Fruit fly (Drosophila melanogaster) whole organism, embryonic: ENCODE results near the gene Vha100-2.

Experiments used
- B-H1 ChIP-seq: fragments of 200-800 bp; sonication (Bioruptor generic); IDR thresholded peaks from 3 replicates; pipeline ENCODE4 v1.3.6; 2022; ENCODE audit warnings: missing biosample characterization, missing genetic modification characterization
- CG10321 ChIP-seq: fragments of 200-800 bp; sonication (Bioruptor generic); IDR thresholded peaks from 2 replicates; pipeline ENCODE4 v1.3.6; 2022; ENCODE audit warnings: missing biosample characterization, missing genetic modification characterization
- CG10431 ChIP-seq: fragments of 200-800 bp; sonication (Bioruptor generic); optimal IDR thresholded peaks from 3 replicates; lab custom pipeline; 2018; ENCODE audit warnings: missing biosample characterization, mild to moderate bottlenecking, missing genetic modification characterization
- CG12104 ChIP-seq: fragments of 200-800 bp; sonication (Bioruptor generic); optimal IDR thresholded peaks from 3 replicates; lab custom pipeline; 2016; ENCODE audit warnings: missing biosample characterization, missing genetic modification characterization
- CG1233 ChIP-seq: fragments of 200-800 bp; sonication (Bioruptor generic); optimal IDR thresholded peaks from 4 replicates; lab custom pipeline; 2018; ENCODE audit warnings: missing biosample characterization, mild to moderate bottlenecking, missing genetic modification characterization
- CG14050 ChIP-seq: fragments of 200-800 bp; sonication (Bioruptor generic); IDR thresholded peaks from 3 replicates; pipeline ENCODE4 v1.3.6; 2022; ENCODE audit warnings: missing biosample characterization, missing genetic modification characterization
- CG16863 ChIP-seq: fragments of 200-800 bp; sonication (Bioruptor generic); optimal IDR thresholded peaks from 3 replicates; lab custom pipeline; 2016; ENCODE audit warnings: missing biosample characterization, missing genetic modification characterization
- CG18262 ChIP-seq: fragments of 200-800 bp; optimal IDR thresholded peaks from 3 replicates; lab custom pipeline; 2019; ENCODE audit warnings: missing biosample characterization, mild to moderate bottlenecking, missing genetic modification characterization, moderate library complexity
- CG18619 ChIP-seq: fragments of 200-800 bp; sonication (Bioruptor generic); optimal IDR thresholded peaks from 3 replicates; lab custom pipeline; 2017; ENCODE audit warnings: missing biosample characterization, mild to moderate bottlenecking, missing genetic modification characterization
- CG18764 ChIP-seq: fragments of 200-800 bp; sonication (Bioruptor generic); optimal IDR thresholded peaks from 3 replicates; lab custom pipeline; 2016; ENCODE audit warnings: missing biosample characterization, missing genetic modification characterization
- CG2199 ChIP-seq: fragments of 200-800 bp; sonication (Bioruptor generic); IDR thresholded peaks from 3 replicates; pipeline ENCODE4 v1.3.6; 2022; ENCODE audit warnings: missing biosample characterization, missing genetic modification characterization
- CG2202 ChIP-seq: fragments of 200-800 bp; sonication (Bioruptor generic); optimal IDR thresholded peaks from 2 replicates; lab custom pipeline; 2018; ENCODE audit warnings: missing biosample characterization, mild to moderate bottlenecking, missing genetic modification characterization
- CG32767 ChIP-seq: fragments of 200-800 bp; sonication (Bioruptor generic); IDR thresholded peaks from 2 replicates; pipeline ENCODE4 v1.3.6; 2022; ENCODE audit warnings: missing biosample characterization, missing genetic modification characterization
- CG34422 ChIP-seq: fragments of 200-800 bp; sonication (Bioruptor generic); IDR thresholded peaks from 3 replicates; pipeline ENCODE4 v1.3.6; 2022; ENCODE audit warnings: missing biosample characterization, missing genetic modification characterization
- CG4404 ChIP-seq: fragments of 200-800 bp; sonication (Bioruptor generic); IDR thresholded peaks from 2 replicates; pipeline ENCODE4 v1.3.6; 2022; ENCODE audit warnings: missing biosample characterization, missing genetic modification characterization
- CG4820 ChIP-seq: fragments of 200-800 bp; sonication (Bioruptor generic); optimal IDR thresholded peaks from 3 replicates; lab custom pipeline; 2016; ENCODE audit warnings: missing biosample characterization, missing genetic modification characterization
- CG5953 ChIP-seq: fragments of 200-800 bp; sonication (Bioruptor generic); IDR thresholded peaks from 2 replicates; pipeline ENCODE4 v1.3.6; 2022; ENCODE audit warnings: missing biosample characterization, missing genetic modification characterization
- CG7556 ChIP-seq: fragments of 200-800 bp; sonication (Bioruptor generic); optimal IDR thresholded peaks from 2 replicates; lab custom pipeline; 2017; ENCODE audit warnings: missing biosample characterization, mild to moderate bottlenecking, missing genetic modification characterization
- CG8089 ChIP-seq: fragments of 200-800 bp; sonication (Bioruptor generic); optimal IDR thresholded peaks from 3 replicates; lab custom pipeline; 2016; ENCODE audit warnings: missing biosample characterization, missing genetic modification characterization
- CG8359 ChIP-seq: fragments of 200-800 bp; sonication (Bioruptor generic); optimal IDR thresholded peaks from 2 replicates; lab custom pipeline; 2017; ENCODE audit warnings: missing biosample characterization, mild to moderate bottlenecking, missing genetic modification characterization, borderline replicate concordance
- CG8924 ChIP-seq: fragments of 200-800 bp; optimal IDR thresholded peaks from 3 replicates; lab custom pipeline; 2019; ENCODE audit warnings: missing biosample characterization, mild to moderate bottlenecking, missing genetic modification characterization, moderate library complexity
- CG9215 ChIP-seq: fragments of 200-800 bp; sonication (Bioruptor generic); IDR thresholded peaks from 2 replicates; pipeline ENCODE4 v1.3.6; 2022; ENCODE audit warnings: missing biosample characterization, missing genetic modification characterization
- Dek ChIP-seq: fragments of 200-800 bp; sonication (Bioruptor generic); optimal IDR thresholded peaks from 3 replicates; lab custom pipeline; 2019; ENCODE audit warnings: missing biosample characterization, mild to moderate bottlenecking, missing genetic modification characterization, moderate library complexity
- Ets65A ChIP-seq: fragments of 200-800 bp; sonication (Bioruptor generic); peaks from one replicate; lab custom pipeline; 2016; ENCODE audit warnings: missing biosample characterization, missing genetic modification characterization
- Hand ChIP-seq: fragments of 200-800 bp; sonication (Bioruptor generic); optimal IDR thresholded peaks from 2 replicates; lab custom pipeline; 2017; ENCODE audit warnings: mild to moderate bottlenecking, missing biosample characterization, missing genetic modification reagents, missing genetic modification characterization
- Hmr ChIP-seq: fragments of 200-800 bp; sonication (Bioruptor generic); optimal IDR thresholded peaks from 3 replicates; lab custom pipeline; 2017; ENCODE audit warnings: mild to moderate bottlenecking, missing biosample characterization, missing genetic modification reagents, missing genetic modification characterization
- Hmx ChIP-seq: fragments of 200-800 bp; sonication (Bioruptor generic); optimal IDR thresholded peaks from 2 replicates; lab custom pipeline; 2016; ENCODE audit warnings: missing biosample characterization, missing genetic modification characterization
- MBD-R2 ChIP-seq: fragments of 200-800 bp; sonication (Bioruptor generic); IDR thresholded peaks from 2 replicates; pipeline ENCODE4 v1.3.6; 2022; ENCODE audit warnings: missing biosample characterization, missing genetic modification characterization
- NC2α ChIP-seq: fragments of 200-800 bp; sonication (Bioruptor generic); optimal IDR thresholded peaks from 2 replicates; lab custom pipeline; 2016; ENCODE audit warnings: missing biosample characterization, missing genetic modification characterization
- Neu2 ChIP-seq: fragments of 200-800 bp; sonication (Bioruptor generic); optimal IDR thresholded peaks from 3 replicates; lab custom pipeline; 2016; ENCODE audit warnings: missing biosample characterization, missing genetic modification characterization, borderline replicate concordance
- NfI ChIP-seq: fragments of 200-800 bp; sonication (Bioruptor generic); optimal IDR thresholded peaks from 3 replicates; lab custom pipeline; 2018; ENCODE audit warnings: missing biosample characterization, mild to moderate bottlenecking, missing genetic modification characterization, moderate library complexity
- Oli ChIP-seq: fragments of 200-800 bp; sonication (Bioruptor generic); optimal IDR thresholded peaks from 2 replicates; lab custom pipeline; 2018; ENCODE audit warnings: missing biosample characterization, mild to moderate bottlenecking, missing genetic modification characterization, moderate library complexity
- Sry-δ ChIP-seq: fragments of 200-800 bp; sonication (Bioruptor generic); optimal IDR thresholded peaks from 2 replicates; lab custom pipeline; 2016; ENCODE audit warnings: missing biosample characterization, missing genetic modification characterization
- Taf1 ChIP-seq: fragments of 200-800 bp; sonication (Bioruptor generic); IDR thresholded peaks from 2 replicates; pipeline ENCODE4 v1.3.6; 2022; ENCODE audit warnings: missing biosample characterization, missing genetic modification characterization
- ab ChIP-seq: fragments of 200-800 bp; sonication (Bioruptor generic); optimal IDR thresholded peaks from 2 replicates; lab custom pipeline; 2016; ENCODE audit warnings: missing biosample characterization, missing genetic modification characterization
- cg ChIP-seq: fragments of 200-800 bp; sonication (Bioruptor generic); optimal IDR thresholded peaks from 3 replicates; lab custom pipeline; 2019; ENCODE audit warnings: missing biosample characterization, mild to moderate bottlenecking, missing genetic modification characterization, moderate library complexity
- dysf ChIP-seq: fragments of 200-800 bp; sonication (Bioruptor generic); IDR thresholded peaks from 3 replicates; pipeline ENCODE4 v1.3.6; 2022; ENCODE audit warnings: missing biosample characterization, missing genetic modification characterization
- ftz-f1 ChIP-seq: fragments of 200-800 bp; sonication (Bioruptor generic); optimal IDR thresholded peaks from 2 replicates; lab custom pipeline; 2016; ENCODE audit warnings: missing biosample characterization, missing genetic modification characterization
- gfzf ChIP-seq: fragments of 200-800 bp; sonication (Bioruptor generic); optimal IDR thresholded peaks from 2 replicates; lab custom pipeline; 2016; ENCODE audit warnings: missing biosample characterization, mild to moderate bottlenecking, missing genetic modification characterization, moderate library complexity
- grn ChIP-seq: fragments of 200-800 bp; sonication (Bioruptor generic); optimal IDR thresholded peaks from 3 replicates; lab custom pipeline; 2017; ENCODE audit warnings: missing biosample characterization, missing genetic modification characterization
- nerfin-2 ChIP-seq: fragments of 200-800 bp; sonication (Bioruptor generic); IDR thresholded peaks from 2 replicates; pipeline ENCODE4 v1.3.6; 2022; ENCODE audit warnings: missing biosample characterization, missing genetic modification characterization; ENCODE audit not compliant: partially characterized antibody
- rib ChIP-seq: fragments of 200-800 bp; sonication (Bioruptor generic); IDR thresholded peaks from 2 replicates; pipeline ENCODE4 v1.3.6; 2022; ENCODE audit warnings: missing biosample characterization, missing genetic modification characterization
- sd ChIP-seq: fragments of 200-800 bp; sonication (Bioruptor generic); optimal IDR thresholded peaks from 3 replicates; lab custom pipeline; 2018; ENCODE audit warnings: missing biosample characterization, mild to moderate bottlenecking, missing genetic modification characterization, moderate library complexity
- sob ChIP-seq: fragments of 200-800 bp; sonication (Bioruptor generic); IDR thresholded peaks from 2 replicates; pipeline ENCODE4 v1.3.6; 2022; ENCODE audit warnings: missing biosample characterization, missing genetic modification characterization
- tll ChIP-seq, 2 experiments: fragments of 200-800 bp in 1 of 2; fragments of >200 bp in 1 of 2; sonication (Bioruptor generic) in 1 of 2; optimal IDR thresholded peaks; 2 replicates each; lab custom pipeline; 2017 to 2019; ENCODE audit warnings: missing biosample characterization in 2 of 2, missing genetic modification characterization in 2 of 2, mild to moderate bottlenecking in 1 of 2, moderate library complexity in 1 of 2
- ttk ChIP-seq: fragments of 200-800 bp; sonication (Bioruptor generic); IDR thresholded peaks from 2 replicates; pipeline ENCODE4 v2.1.2; 2022; ENCODE audit warnings: missing biosample characterization, missing genetic modification characterization
- twi ChIP-seq: fragments of 200-800 bp; optimal IDR thresholded peaks from 2 replicates; lab custom pipeline; 2019; ENCODE audit warnings: missing biosample characterization, mild to moderate bottlenecking, missing genetic modification characterization, moderate library complexity
- unc-4 ChIP-seq: fragments of 200-800 bp; sonication (Bioruptor generic); IDR thresholded peaks from 2 replicates; pipeline ENCODE4 v1.3.6; 2022; ENCODE audit warnings: missing biosample characterization, missing genetic modification characterization; ENCODE audit not compliant: partially characterized antibody
- zen2 ChIP-seq: fragments of 200-800 bp; sonication (Bioruptor generic); IDR thresholded peaks from 3 replicates; pipeline ENCODE4 v1.3.6; 2022; ENCODE audit warnings: missing biosample characterization, missing genetic modification characterization; ENCODE audit not compliant: partially characterized antibody

Gene Vha100-2

DNA sequence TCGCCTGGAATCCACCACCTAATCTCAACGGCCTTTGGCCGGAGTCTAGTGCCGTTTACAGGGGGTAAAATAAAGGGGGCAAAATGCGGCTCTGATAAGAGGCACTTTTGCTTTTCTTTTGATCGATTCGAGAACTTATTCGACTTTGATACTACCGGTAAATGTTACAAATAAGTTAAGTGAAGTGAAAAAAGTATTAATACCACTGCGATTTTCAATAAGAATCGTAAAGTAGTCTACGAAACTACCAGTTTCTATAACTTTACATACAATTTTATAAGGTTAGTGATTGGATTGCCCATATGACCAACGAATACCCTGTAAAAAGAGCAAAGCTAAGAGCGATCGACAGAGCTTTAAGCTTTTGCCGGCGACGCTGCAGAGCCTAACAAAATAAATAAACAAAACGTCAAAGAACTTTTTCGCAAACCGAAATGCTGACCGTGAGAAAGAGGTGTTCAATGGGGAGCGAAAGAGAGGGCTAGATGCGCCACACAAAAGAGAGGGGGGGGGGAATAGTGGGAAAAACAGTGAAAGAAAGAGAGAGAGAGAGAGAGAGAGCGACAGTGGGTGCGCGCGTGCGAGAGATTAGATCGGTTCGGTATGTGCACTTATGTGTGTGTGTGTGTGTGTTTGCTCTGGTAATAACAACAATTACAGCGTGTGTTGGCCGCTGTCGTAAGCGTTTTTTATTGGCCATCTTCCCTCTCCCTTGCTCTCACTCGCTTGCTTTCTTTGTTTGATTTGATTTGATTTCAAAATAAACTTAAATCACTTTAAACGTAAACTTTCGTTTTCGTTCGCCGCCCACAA is 37.8 kb upstream of the Vha100-2 start (continued):
- TF ChIP-seq NfI (GFP tag; lab: Kevin White, UChicago) (peak; percentile 57), twi (tag; lab: Kevin White, UChicago) (no peak), tll (GFP tag; optimal IDR thresholded peaks at IDR 0.05; lab: Kevin White, UChicago) (no peak), Ets65A (GFP tag; lab: Kevin White, UChicago) (peak; percentile 86), CG14050 (GFP tag; lab: Robert Waterston, UW) (peak; percentile 73), CG8089 (GFP tag; lab: Kevin White, UChicago) (no peak), CG18764 (peak; percentile 34), Oli (tag; lab: Kevin White, UChicago) (peak; percentile 63), CG8924 (peak; percentile 72), Sry-δ (GFP tag; lab: Kevin White, UChicago) (peak; percentile 30), CG32767 (no peak), CG7556 (GFP tag; lab: Kevin White, UChicago) (peak; percentile 73), rib (GFP tag; lab: Robert Waterston, UW) (peak; percentile 99), CG16863 (GFP tag; lab: Kevin White, UChicago) (peak; percentile 47), dysf (GFP tag; lab: Robert Waterston, UW) (peak; percentile 70), ab (GFP tag; lab: Kevin White, UChicago) (no peak), grn (peak; percentile 72), MBD-R2 (peak; percentile 32; the same call in 1 of the 2 replicates), cg (peak; percentile 59), CG4404 (no peak; the same call in 1 of the 2 replicates), CG10431 (GFP tag; lab: Kevin White, UChicago) (no peak), Hmx (GFP tag; lab: Kevin White, UChicago) (peak; percentile 44), nerfin-2 (GFP tag; lab: Robert Waterston, UW) (no peak), CG12104 (GFP tag; lab: Kevin White, UChicago) (no peak), CG8359 (GFP tag; lab: Kevin White, UChicago) (no peak), B-H1 (GFP tag; lab: Robert Waterston, UW) (0 out of 3 replicates have a peak, but pooled peaks have one; percentile 12), Hmr (GFP tag; lab: Kevin White, UChicago) (peak; percentile 72), sd (tag; lab: Kevin White, UChicago) (peak; percentile 91), CG18262 (tag; lab: Kevin White, UChicago) (no peak), CG1233 (peak; percentile 57), CG4820 (GFP tag; lab: Kevin White, UChicago) (peak; percentile 50), CG2202 (tag; lab: Kevin White, UChicago) (no peak), zen2 (no peak), Neu2 (no peak), gfzf (GFP tag; lab: Kevin White, UChicago) (no peak), ttk (GFP tag; lab: Robert Waterston, UW) (peak; percentile 59), Dek (peak; percentile 64), CG34422 (GFP tag; lab: Robert Waterston, UW) (no peak; the same call in 2 of the 3 replicates), Hand (peak; percentile 43), NC2α (GFP tag; lab: Kevin White, UChicago) (no peak), CG2199 (GFP tag; lab: Robert Waterston, UW) (no peak), CG9215 (GFP tag; lab: Robert Waterston, UW) (peak; percentile 54), CG18619 (GFP tag; lab: Kevin White, UChicago) (peak; percentile 53), Taf1 (peak; percentile 39; the same call in 1 of the 2 replicates), sob (peak; percentile 55), CG10321 (GFP tag; lab: Robert Waterston, UW) (0 out of 2 replicates have a peak, but pooled peaks have one; percentile 53), unc-4 (GFP tag; lab: Robert Waterston, UW) (no peak), CG5953 (GFP tag; lab: Robert Waterston, UW) (no peak), ftz-f1 (peak; percentile 93)
